Fruit fly (Drosophila melanogaster) whole organism, embryonic: Measurements from ENCODE around the gene puc.

Source experiments
- Atf-2 ChIP-seq: fragments of 200-800 bp; sonication (Bioruptor generic); optimal IDR thresholded peaks from 2 replicates; lab custom pipeline; 2016; ENCODE audit warnings: missing biosample characterization, missing genetic modification characterization
- B-H1 ChIP-seq: fragments of 200-800 bp; sonication (Bioruptor generic); IDR thresholded peaks from 3 replicates; pipeline ENCODE4 v1.3.6; 2022; ENCODE audit warnings: missing biosample characterization, missing genetic modification characterization
- Bdp1 ChIP-seq: fragments of 200-800 bp; sonication (Bioruptor generic); optimal IDR thresholded peaks from 3 replicates; lab custom pipeline; 2016; ENCODE audit warnings: missing biosample characterization, missing genetic modification characterization
- Bgb ChIP-seq: fragments of 200-800 bp; sonication (Bioruptor generic); IDR thresholded peaks from 2 replicates; pipeline ENCODE4 v1.3.6; 2022; ENCODE audit warnings: missing biosample characterization, missing genetic modification characterization; ENCODE audit not compliant: partially characterized antibody
- CG11696 ChIP-seq: fragments of 200-800 bp; sonication (Bioruptor generic); IDR thresholded peaks from 2 replicates; pipeline ENCODE4 v1.3.6; 2022; ENCODE audit warnings: missing biosample characterization, missing genetic modification characterization
- CG12104 ChIP-seq: fragments of 200-800 bp; sonication (Bioruptor generic); optimal IDR thresholded peaks from 3 replicates; lab custom pipeline; 2016; ENCODE audit warnings: missing biosample characterization, missing genetic modification characterization
- CG12155 ChIP-seq: fragments of 200-800 bp; sonication (Bioruptor generic); optimal IDR thresholded peaks from 3 replicates; lab custom pipeline; 2016; ENCODE audit warnings: missing biosample characterization, missing genetic modification characterization
- CG14050 ChIP-seq: fragments of 200-800 bp; sonication (Bioruptor generic); IDR thresholded peaks from 3 replicates; pipeline ENCODE4 v1.3.6; 2022; ENCODE audit warnings: missing biosample characterization, missing genetic modification characterization
- CG15696 ChIP-seq: fragments of 200-800 bp; sonication (Bioruptor generic); optimal IDR thresholded peaks from 2 replicates; lab custom pipeline; 2019; ENCODE audit warnings: missing biosample characterization, mild to moderate bottlenecking, missing genetic modification characterization, moderate library complexity
- CG17385 ChIP-seq: fragments of 200-800 bp; sonication (Bioruptor generic); optimal IDR thresholded peaks from 3 replicates; lab custom pipeline; 2018; ENCODE audit warnings: missing biosample characterization, mild to moderate bottlenecking, missing genetic modification characterization
- CG31365 ChIP-seq: fragments of 200-800 bp; sonication (Bioruptor generic); optimal IDR thresholded peaks from 2 replicates; lab custom pipeline; 2018; ENCODE audit warnings: missing biosample characterization, mild to moderate bottlenecking, missing genetic modification characterization
- CG31388 ChIP-seq: fragments of 200-800 bp; sonication (Bioruptor generic); optimal IDR thresholded peaks from 2 replicates; lab custom pipeline; 2016; ENCODE audit warnings: missing biosample characterization, missing genetic modification characterization
- CG3163 ChIP-seq: fragments of 200-800 bp; sonication (Bioruptor generic); optimal IDR thresholded peaks from 3 replicates; lab custom pipeline; 2016; ENCODE audit warnings: missing biosample characterization, missing genetic modification characterization
- CG34376 ChIP-seq: fragments of 200-800 bp; sonication (Bioruptor generic); optimal IDR thresholded peaks from 2 replicates; lab custom pipeline; 2018; ENCODE audit warnings: missing biosample characterization, mild to moderate bottlenecking, missing genetic modification characterization
- CG3726 ChIP-seq: fragments of 200-800 bp; sonication (Bioruptor generic); IDR thresholded peaks from 3 replicates; pipeline ENCODE4, ENCODE4 v1.3.6; 2022; ENCODE audit warnings: missing biosample characterization, missing genetic modification characterization
- CG6254 ChIP-seq: fragments of 200-800 bp; sonication (Bioruptor generic); optimal IDR thresholded peaks from 3 replicates; lab custom pipeline; 2017; ENCODE audit warnings: mild to moderate bottlenecking, missing biosample characterization, missing genetic modification reagents, missing genetic modification characterization
- CG6765 ChIP-seq: fragments of 200-800 bp; sonication (Bioruptor generic); optimal IDR thresholded peaks from 3 replicates; lab custom pipeline; 2017; ENCODE audit warnings: missing biosample characterization, mild to moderate bottlenecking, missing genetic modification characterization
- CG7271 ChIP-seq: fragments of 200-800 bp; sonication (Bioruptor generic); optimal IDR thresholded peaks from 2 replicates; lab custom pipeline; 2018; ENCODE audit warnings: missing biosample characterization, mild to moderate bottlenecking, missing genetic modification characterization, moderate library complexity
- CG7963 ChIP-seq: fragments of 200-800 bp; sonication (Bioruptor generic); IDR thresholded peaks from 3 replicates; pipeline ENCODE4 v1.3.6; 2022; ENCODE audit warnings: missing biosample characterization, missing genetic modification characterization; ENCODE audit not compliant: partially characterized antibody
- CG8290 ChIP-seq, 3 experiments: fragments of 200-800 bp; sonication (Bioruptor generic); optimal IDR thresholded peaks; 2 replicates each; lab custom pipeline; 2016 to 2019; ENCODE audit warnings: missing biosample characterization in 3 of 3, missing genetic modification characterization in 3 of 3, mild to moderate bottlenecking in 2 of 3, moderate library complexity in 1 of 3
- CG9609 ChIP-seq: fragments of 200-800 bp; sonication (Bioruptor generic); optimal IDR thresholded peaks from 3 replicates; lab custom pipeline; 2016; ENCODE audit warnings: missing biosample characterization, missing genetic modification characterization
- Doc3 ChIP-seq: fragments of 200-800 bp; sonication (Bioruptor generic); IDR thresholded peaks from 3 replicates; pipeline ENCODE4 v1.3.6; 2022; ENCODE audit warnings: missing biosample characterization, missing genetic modification characterization; ENCODE audit not compliant: partially characterized antibody
- Gug ChIP-seq: fragments of 200-800 bp; sonication (Bioruptor generic); IDR thresholded peaks from 4 replicates; pipeline ENCODE4 v1.3.6; 2022; ENCODE audit warnings: missing biosample characterization, missing genetic modification characterization
- HmgD ChIP-seq: fragments of 200-800 bp; sonication (Bioruptor generic); optimal IDR thresholded peaks from 3 replicates; lab custom pipeline; 2016; ENCODE audit warnings: missing biosample characterization, missing genetic modification characterization
- Jarid2 ChIP-seq: fragments of 200-800 bp; sonication (Bioruptor generic); optimal IDR thresholded peaks from 3 replicates; lab custom pipeline; 2017; ENCODE audit warnings: mild to moderate bottlenecking, missing biosample characterization, missing genetic modification reagents, missing genetic modification characterization
- MBD-R2 ChIP-seq: fragments of 200-800 bp; sonication (Bioruptor generic); IDR thresholded peaks from 2 replicates; pipeline ENCODE4 v1.3.6; 2022; ENCODE audit warnings: missing biosample characterization, missing genetic modification characterization
- Mad ChIP-seq: fragments of 200-800 bp; sonication (Bioruptor generic); optimal IDR thresholded peaks from 2 replicates; lab custom pipeline; 2016; ENCODE audit warnings: missing biosample characterization, missing genetic modification characterization
- NFAT ChIP-seq: fragments of 200-800 bp; sonication (Bioruptor generic); IDR thresholded peaks from 2 replicates; pipeline ENCODE4 v1.3.6; 2022; ENCODE audit warnings: missing biosample characterization, missing genetic modification characterization
- Nf-YB ChIP-seq: fragments of 200-800 bp; sonication (Bioruptor generic); optimal IDR thresholded peaks from 3 replicates; lab custom pipeline; 2019; ENCODE audit warnings: missing biosample characterization, mild to moderate bottlenecking, missing genetic modification characterization, moderate library complexity
- Rfx ChIP-seq: fragments of 200-800 bp; sonication (Bioruptor generic); IDR thresholded peaks from 2 replicates; pipeline ENCODE4 v1.3.6; 2022; ENCODE audit warnings: missing biosample characterization, missing genetic modification characterization
- Spps ChIP-seq: fragments of 200-800 bp; sonication (Bioruptor generic); optimal IDR thresholded peaks from 2 replicates; lab custom pipeline; 2018; ENCODE audit warnings: missing biosample characterization, mild to moderate bottlenecking, missing genetic modification characterization
- Trl ChIP-seq, 3 experiments: fragments of >200 bp in 2 of 3; fragments of 200-800 bp in 1 of 3; sonication (Bioruptor generic) in 1 of 3; optimal IDR thresholded peaks; 2 replicates in 1 of 3; 3 replicates in 2 of 3; lab custom pipeline; 2016 to 2017; ENCODE audit warnings: missing biosample characterization in 1 of 3, missing genetic modification characterization in 1 of 3
- Usf ChIP-seq: fragments of 200-800 bp; sonication (Bioruptor generic); optimal IDR thresholded peaks from 2 replicates; lab custom pipeline; 2017; ENCODE audit warnings: missing genotype, missing biosample characterization, missing genetic modification characterization
- abd-A ChIP-seq: fragments of 200-800 bp; sonication (Bioruptor generic); optimal IDR thresholded peaks from 3 replicates; lab custom pipeline; 2019; ENCODE audit warnings: missing biosample characterization, mild to moderate bottlenecking, missing genetic modification characterization, moderate library complexity
- amos ChIP-seq: fragments of 200-800 bp; sonication (Bioruptor generic); IDR thresholded peaks from 2 replicates; pipeline ENCODE4 v1.3.6; 2022; ENCODE audit warnings: missing biosample characterization, missing genetic modification characterization; ENCODE audit not compliant: partially characterized antibody
- bab2 ChIP-seq: fragments of 200-800 bp; sonication (Bioruptor generic); optimal IDR thresholded peaks from 2 replicates; lab custom pipeline; 2016; ENCODE audit warnings: missing biosample characterization, missing genetic modification characterization
- da ChIP-seq: fragments of 200-800 bp; sonication (Bioruptor generic); optimal IDR thresholded peaks from 2 replicates; lab custom pipeline; 2016; ENCODE audit warnings: missing biosample characterization, missing genetic modification characterization
- dpn ChIP-seq, 2 experiments: fragments of 200-800 bp; sonication (Bioruptor generic); optimal IDR thresholded peaks; 3 replicates each; lab custom pipeline; 2016; ENCODE audit warnings: missing biosample characterization in 2 of 2, missing genetic modification characterization in 2 of 2
- odd ChIP-seq: fragments of 200-800 bp; sonication (Bioruptor generic); optimal IDR thresholded peaks from 2 replicates; lab custom pipeline; 2017; ENCODE audit warnings: missing biosample characterization, mild to moderate bottlenecking, missing genetic modification characterization
- pan ChIP-seq, 4 experiments: fragments of >200 bp in 3 of 4; fragments of 200-800 bp in 1 of 4; sonication (Bioruptor generic) in 1 of 4; optimal IDR thresholded peaks in 3 of 4; IDR thresholded peaks in 1 of 4; 2 replicates each; pipeline versions ENCODE4 v1.3.6 to Lab custom; 2017 to 2022; ENCODE audit warnings: missing biosample characterization in 2 of 4, missing genetic modification characterization in 2 of 4, mixed read lengths in 1 of 4
- salm ChIP-seq: fragments of 200-800 bp; sonication (Bioruptor generic); optimal IDR thresholded peaks from 2 replicates; lab custom pipeline; 2018; ENCODE audit warnings: missing biosample characterization, mild to moderate bottlenecking, missing genetic modification characterization
- stc ChIP-seq: fragments of 200-800 bp; sonication (Bioruptor generic); IDR thresholded peaks from 2 replicates; pipeline ENCODE4 v1.3.6; 2022; ENCODE audit warnings: missing biosample characterization, missing genetic modification characterization
- tll ChIP-seq, 2 experiments: fragments of 200-800 bp in 1 of 2; fragments of >200 bp in 1 of 2; sonication (Bioruptor generic) in 1 of 2; optimal IDR thresholded peaks; 2 replicates each; lab custom pipeline; 2017 to 2019; ENCODE audit warnings: missing biosample characterization in 2 of 2, missing genetic modification characterization in 2 of 2, mild to moderate bottlenecking in 1 of 2, moderate library complexity in 1 of 2
- tup ChIP-seq: fragments of 200-800 bp; sonication (Bioruptor generic); optimal IDR thresholded peaks from 2 replicates; lab custom pipeline; 2016; ENCODE audit warnings: missing biosample characterization, mild to moderate bottlenecking, missing genetic modification characterization, moderate library complexity
- wek ChIP-seq: fragments of 200-800 bp; sonication (Bioruptor generic); optimal IDR thresholded peaks from 3 replicates; lab custom pipeline; 2018; ENCODE audit warnings: missing biosample characterization, mild to moderate bottlenecking, missing genetic modification characterization, moderate library complexity

puc gene

dm6 chr3R:8112880-8113832, 8.0 kb downstream of the puc start (continued):
- TF ChIP-seq amos, result no peak
- no peak for TF ChIP-seq wek (GFP tag; lab: Kevin White, UChicago)
- TF ChIP-seq abd-A (tag; lab: Kevin White, UChicago), result peak; percentile 92
- TF ChIP-seq HmgD (GFP tag; lab: Kevin White, UChicago), result no peak
- TF ChIP-seq pan (optimal IDR thresholded peaks at IDR 0.05; lab: Kevin White, UChicago), result no peak
- TF ChIP-seq pan (GFP tag; optimal IDR thresholded peaks at IDR 0.05 in 1 of 2, IDR thresholded peaks at IDR 0.05 in 1 of 2), result peak in 1 of 2 experiments; percentile 46
- peak; percentile 61; the same call in 1 of the 3 replicates for TF ChIP-seq CG3726 (GFP tag; lab: Robert Waterston, UW)
- peak; percentile 42 for TF ChIP-seq CG31388
- no peak for TF ChIP-seq CG7271 (tag; lab: Kevin White, UChicago)
- peak; percentile 57; the same call in 1 of the 2 replicates for TF ChIP-seq Rfx (GFP tag; lab: Robert Waterston, UW)
- peak; percentile 87 for TF ChIP-seq Atf-2
- TF ChIP-seq CG7963 (GFP tag; lab: Robert Waterston, UW), result no peak
- TF ChIP-seq CG6254 (GFP tag; lab: Kevin White, UChicago), result peak; percentile 60
- peak; percentile 52 for TF ChIP-seq Jarid2
- peak; percentile 73 for TF ChIP-seq Nf-YB (GFP tag; lab: Kevin White, UChicago)
- TF ChIP-seq B-H1 (GFP tag; lab: Robert Waterston, UW), result no peak; the same call in 2 of the 3 replicates
- TF ChIP-seq CG11696, result no peak
- peak; percentile 57 for TF ChIP-seq CG34376 (GFP tag; lab: Kevin White, UChicago)
- peak; percentile 77 for TF ChIP-seq odd
- TF ChIP-seq CG9609 (GFP tag; lab: Kevin White, UChicago), result peak; percentile 79
- peak; percentile 58 for TF ChIP-seq CG12155 (GFP tag; lab: Kevin White, UChicago)
- peak; percentile 34 for TF ChIP-seq CG8290 (GFP tag; optimal IDR thresholded peaks at IDR 0.05; lab: Kevin White, UChicago)
- peak; percentile 3 to 30 for TF ChIP-seq CG8290 (tag; optimal IDR thresholded peaks at IDR 0.05; lab: Kevin White, UChicago)
- TF ChIP-seq Mad, result peak; percentile 38
- no peak for TF ChIP-seq Spps (tag; lab: Kevin White, UChicago)
- peak; percentile 38 for TF ChIP-seq salm (tag; lab: Kevin White, UChicago)
- TF ChIP-seq dpn (GFP tag; optimal IDR thresholded peaks at IDR 0.05; lab: Kevin White, UChicago), result peak; percentile 77 to 82
- TF ChIP-seq tup, result no peak
- peak; percentile 54; the same call in 2 of the 3 replicates for TF ChIP-seq CG14050 (GFP tag; lab: Robert Waterston, UW)
- TF ChIP-seq tll (GFP tag; optimal IDR thresholded peaks at IDR 0.05; lab: Kevin White, UChicago), result no peak
- TF ChIP-seq Usf (GFP tag; lab: Kevin White, UChicago), result peak; percentile 44
- peak; percentile 41; the same call in 1 of the 2 replicates for TF ChIP-seq Bgb
- TF ChIP-seq CG31365 (tag; lab: Kevin White, UChicago), result peak; percentile 47
- TF ChIP-seq da (GFP tag; lab: Kevin White, UChicago), result no peak
- peak; percentile 78 for TF ChIP-seq CG17385
- 0 out of 4 replicates have a peak, but pooled peaks have one; percentile 14 for TF ChIP-seq Gug
- peak; percentile 60 for TF ChIP-seq CG12104 (GFP tag; lab: Kevin White, UChicago)
- TF ChIP-seq bab2 (GFP tag; lab: Kevin White, UChicago), result peak; percentile 81
- TF ChIP-seq NFAT (GFP tag; lab: Robert Waterston, UW), result peak; percentile 6; the same call in 1 of the 2 replicates
- TF ChIP-seq Doc3 (GFP tag; lab: Robert Waterston, UW), result no peak
- peak; percentile 19 for TF ChIP-seq CG15696 (tag; lab: Kevin White, UChicago)
- peak; percentile 22 for TF ChIP-seq CG3163 (GFP tag; lab: Kevin White, UChicago)
- TF ChIP-seq Trl (optimal IDR thresholded peaks at IDR 0.05; lab: Kevin White, UChicago), result peak; percentile 18 to 25
- peak; percentile 73 for TF ChIP-seq Trl (GFP tag; optimal IDR thresholded peaks at IDR 0.05; lab: Kevin White, UChicago)
- TF ChIP-seq stc (GFP tag; lab: Robert Waterston, UW), result peak; percentile 53; the same call in 1 of the 2 replicates
- peak; percentile 65 for TF ChIP-seq Bdp1 (GFP tag; lab: Kevin White, UChicago)
- TF ChIP-seq CG6765 (GFP tag; lab: Kevin White, UChicago), result peak; percentile 61
- TF ChIP-seq MBD-R2 (GFP tag; lab: Robert Waterston, UW), result no peak
